Worm (Caenorhabditis elegans): ENCODE data around the gene H41C03.2.

DNA sequence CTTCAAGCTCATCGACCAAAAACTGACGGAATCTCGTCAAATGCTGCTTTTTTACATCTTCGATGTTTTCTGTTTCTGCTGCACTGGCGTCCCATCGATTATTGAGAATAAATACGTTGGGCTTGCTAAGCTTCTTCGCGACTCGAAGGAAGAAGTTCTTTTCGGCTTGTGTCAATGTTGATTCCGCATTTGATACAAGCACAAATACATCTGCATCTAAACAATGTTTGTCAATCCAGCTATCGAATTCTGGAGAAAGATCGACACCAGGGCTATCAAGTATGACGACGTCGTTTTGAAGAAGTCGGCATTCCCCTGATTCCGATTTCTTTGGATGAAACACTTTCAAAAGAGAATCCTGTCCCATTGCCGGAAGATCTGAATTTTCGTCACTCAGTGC lies 16.8 kb downstream of the H41C03.2 start:
- TF ChIP-seq him-1 (tag; optimal IDR thresholded peaks at IDR 0.05) (no peak), dao-5 (tag; optimal IDR thresholded peaks at IDR 0.05) (no peak)
